Fruit fly (Drosophila melanogaster): ENCODE results near the gene nmd.

The nmd gene

dm6 chr2L:10260750-10261493 is 42.8 kb downstream of the nmd start, which contains the start of gene Pten (continued):
- peak; percentile 73 for TF ChIP-seq CG2129 (GFP tag; IDR thresholded peaks at IDR 0.05; ENCODE audit: partially characterized antibody)
- TF ChIP-seq CG10565 (GFP tag; optimal IDR thresholded peaks at IDR 0.05): peak; percentile 69
- peak; percentile 92; the same call in 2 of the 3 replicates for TF ChIP-seq CG11560 (tag; IDR thresholded peaks at IDR 0.05)
- TF ChIP-seq D19A (tag; optimal IDR thresholded peaks at IDR 0.05): peak; percentile 32
- TF ChIP-seq Ravus (GFP tag; IDR thresholded peaks at IDR 0.05): no peak; the same call in 1 of the 2 replicates
- TF ChIP-seq slou (GFP tag; optimal IDR thresholded peaks at IDR 0.05): peak; percentile 63
- no peak for TF ChIP-seq da (GFP tag; optimal IDR thresholded peaks at IDR 0.05)
- TF ChIP-seq eyg (GFP tag; optimal IDR thresholded peaks at IDR 0.05): peak; percentile 43
- TF ChIP-seq Atf6 (GFP tag; IDR thresholded peaks at IDR 0.05): peak; percentile 70
- peak; percentile 87 for TF ChIP-seq ato (GFP tag; IDR thresholded peaks at IDR 0.05; ENCODE audit: partially characterized antibody)
- peak; percentile 58 for TF ChIP-seq CG1792 (GFP tag; optimal IDR thresholded peaks at IDR 0.05)
- peak; percentile 63 for TF ChIP-seq grau (tag; optimal IDR thresholded peaks at IDR 0.05)
- 0 out of 2 replicates have a peak, but pooled peaks have one; percentile 18 for TF ChIP-seq Taf1 (GFP tag; IDR thresholded peaks at IDR 0.05)
- peak; percentile 79; the same call in 1 of the 2 replicates for TF ChIP-seq sna (GFP tag; IDR thresholded peaks at IDR 0.05; ENCODE audit: partially characterized antibody)
- peak; percentile 63 for TF ChIP-seq Sox100B (GFP tag; optimal IDR thresholded peaks at IDR 0.05)
- TF ChIP-seq Fer1 (GFP tag; optimal IDR thresholded peaks at IDR 0.05): peak; percentile 55
- TF ChIP-seq Med (GFP tag): peak; percentile 94
- TF ChIP-seq slbo (GFP tag; IDR thresholded peaks at IDR 0.05): peak; percentile 51
- peak; percentile 82 for TF ChIP-seq CG4424 (GFP tag; optimal IDR thresholded peaks at IDR 0.05)
- no peak; the same call in 2 of the 3 replicates for TF ChIP-seq CG7357 (GFP tag; IDR thresholded peaks at IDR 0.05)
- TF ChIP-seq stwl (tag; optimal IDR thresholded peaks at IDR 0.05): peak; percentile 60
- TF ChIP-seq bsh (GFP tag; optimal IDR thresholded peaks at IDR 0.05): peak in 1 of 2 experiments; percentile 54
- peak; percentile 26 for TF ChIP-seq CG10431 (GFP tag; optimal IDR thresholded peaks at IDR 0.05)
- peak; percentile 75 for TF ChIP-seq CG6689 (GFP tag; IDR thresholded peaks at IDR 0.05)
- TF ChIP-seq croc (GFP tag; conservative IDR thresholded peaks at IDR 0.05): peak; percentile 31; the same call in 2 of the 3 replicates
- TF ChIP-seq Hand (GFP tag; optimal IDR thresholded peaks at IDR 0.05): no peak
- peak; percentile 68 for TF ChIP-seq Chrac-16 (GFP tag; optimal IDR thresholded peaks at IDR 0.05)
- peak; percentile 80 for TF ChIP-seq CG8924 (tag; optimal IDR thresholded peaks at IDR 0.05)
- peak; percentile 61; the same call in 1 of the 2 replicates for TF ChIP-seq CG14014 (GFP tag; IDR thresholded peaks at IDR 0.05)
- TF ChIP-seq CG12104 (GFP tag; optimal IDR thresholded peaks at IDR 0.05): peak; percentile 79
- TF ChIP-seq Hmx (GFP tag; optimal IDR thresholded peaks at IDR 0.05): peak; percentile 41
- TF ChIP-seq CG1233 (GFP tag; optimal IDR thresholded peaks at IDR 0.05): peak; percentile 68
- no peak for TF ChIP-seq gce (GFP tag; IDR thresholded peaks at IDR 0.05)
- TF ChIP-seq CG4617 (GFP tag; optimal IDR thresholded peaks at IDR 0.05; ENCODE audit: borderline replicate concordance): peak; percentile 70
- TF ChIP-seq CG11695 (GFP tag; IDR thresholded peaks at IDR 0.05): peak; percentile 73; the same call in 1 of the 3 replicates
- TF ChIP-seq ci (GFP tag; IDR thresholded peaks at IDR 0.05): peak; percentile 73; the same call in 1 of the 3 replicates
- TF ChIP-seq gro (GFP tag; optimal IDR thresholded peaks at IDR 0.05): peak; percentile 59
- TF ChIP-seq az2 (GFP tag; optimal IDR thresholded peaks at IDR 0.05): peak; percentile 62
- peak; percentile 54 for TF ChIP-seq CG10366 (GFP tag; IDR thresholded peaks at IDR 0.05)
- TF ChIP-seq CG17328 (GFP tag; IDR thresholded peaks at IDR 0.05): peak; percentile 44; the same call in 1 of the 2 replicates
- TF ChIP-seq exex (tag; optimal IDR thresholded peaks at IDR 0.05): no peak
- TF ChIP-seq CG5245 (GFP tag; optimal IDR thresholded peaks at IDR 0.05): peak; percentile 60
- peak; percentile 56 for TF ChIP-seq cg (GFP tag; optimal IDR thresholded peaks at IDR 0.05)
- no peak for TF ChIP-seq bowl (GFP tag; IDR thresholded peaks at IDR 0.05)
- peak; percentile 58 for TF ChIP-seq Dip3 (GFP tag; optimal IDR thresholded peaks at IDR 0.05)
- peak; percentile 60 for TF ChIP-seq pum (GFP tag; optimal IDR thresholded peaks at IDR 0.05)
- TF ChIP-seq gfzf (GFP tag; optimal IDR thresholded peaks at IDR 0.05): peak; percentile 10
- TF ChIP-seq danr (GFP tag; IDR thresholded peaks at IDR 0.05): no peak
- TF ChIP-seq NfI (GFP tag; optimal IDR thresholded peaks at IDR 0.05): peak; percentile 64
